Worm (Caenorhabditis elegans) whole organism, midembryonic: ENCODE data around the gene fmi-1.

Experiments used
- T22C8.4 ChIP-seq: fragments of 200-800 bp; sonication (Bioruptor generic); IDR thresholded peaks from 2 replicates; pipeline ENCODE4 v1.3.6; 2022; ENCODE audit warnings: missing genetic modification characterization, missing compliant biosample characterization
- cog-1 ChIP-seq: sonication (generic microtip); optimal IDR thresholded peaks from 2 replicates; lab custom pipeline; 2016; ENCODE audit warnings: missing genetic modification characterization, missing compliant biosample characterization
- flt-1 ChIP-seq: fragments of 200-800 bp; sonication (Bioruptor generic); IDR thresholded peaks from 2 replicates; pipeline ENCODE4 v1.3.6; 2022; ENCODE audit warnings: missing genetic modification characterization, missing compliant biosample characterization
- klf-2 ChIP-seq: fragments of 200-800 bp; sonication (Bioruptor generic); conservative IDR thresholded peaks from 2 replicates; pipeline ENCODE4 v1.3.6; 2022; ENCODE audit warnings: missing genetic modification reagents, missing genetic modification characterization, missing compliant biosample characterization
- med-1 ChIP-seq: sonication (generic microtip); optimal IDR thresholded peaks from 2 replicates; lab custom pipeline; 2017; ENCODE audit warnings: missing genetic modification characterization, mild to moderate bottlenecking, missing compliant biosample characterization, antibody characterized with exemption, missing genetic modification reagents; ENCODE audit not compliant: insufficient read depth
- ref-1 ChIP-seq: fragments of 200-800 bp; sonication (Bioruptor generic); conservative IDR thresholded peaks from 2 replicates; pipeline ENCODE4 v1.3.6; 2022; ENCODE audit warnings: missing genetic modification reagents, missing genetic modification characterization, missing compliant biosample characterization
- tab-1 ChIP-seq: fragments of 200-800 bp; sonication (Bioruptor generic); IDR thresholded peaks from 2 replicates; pipeline ENCODE4 v1.3.6; 2022; ENCODE audit warnings: missing genetic modification characterization, missing compliant biosample characterization
- ztf-29 ChIP-seq: fragments of 200-800 bp; sonication (Bioruptor generic); IDR thresholded peaks from 2 replicates; pipeline ENCODE4 v1.3.6; 2022; ENCODE audit warnings: missing genetic modification reagents, missing genetic modification characterization, missing compliant biosample characterization

DNA sequence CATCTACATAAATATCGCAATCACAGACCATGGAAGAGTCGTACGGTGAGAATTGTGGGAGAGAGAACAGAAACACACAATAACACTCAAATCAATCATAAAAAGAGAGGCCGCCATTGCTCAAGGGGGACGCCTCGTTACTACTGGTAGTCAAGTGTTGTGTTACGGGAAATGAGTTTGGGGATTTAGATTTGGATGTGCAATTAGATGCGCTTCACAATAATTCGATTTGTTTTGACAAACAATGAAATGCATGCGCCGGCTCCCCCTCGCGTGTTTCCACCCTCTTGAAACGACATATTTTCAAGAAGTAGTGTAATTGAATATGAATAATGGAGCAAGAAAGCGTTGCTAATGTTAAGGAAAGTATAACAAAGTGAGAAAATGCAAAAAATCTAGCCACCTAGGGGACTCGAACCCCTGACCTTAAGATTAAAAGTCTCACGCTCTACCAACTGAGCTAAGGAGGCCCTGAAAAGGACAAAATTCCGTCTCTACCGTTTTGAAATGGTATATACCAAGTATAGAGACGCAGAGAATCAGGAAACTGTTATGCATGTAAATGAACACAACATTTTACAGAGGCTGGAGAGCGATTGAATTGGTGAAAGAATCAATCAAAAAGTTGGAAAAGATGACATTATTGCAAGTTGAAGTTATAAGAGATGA is 7.9 kb downstream of the fmi-1 start:
- TF ChIP-seq T22C8.4 (no peak), tab-1 (GFP tag; lab: Robert Waterston, UW) (no peak), ref-1 (no peak), cog-1 (no peak), ztf-29 (GFP tag; lab: Robert Waterston, UW) (no peak), flt-1 (GFP tag; lab: Robert Waterston, UW) (no peak), med-1 (GFP tag; lab: Kevin White, UChicago) (no peak), klf-2 (GFP tag; lab: Robert Waterston, UW) (no peak)
